Fruit fly (Drosophila melanogaster) whole organism, wandering third instar larva: ENCODE measurements around the gene tipE.

Source experiments
- Abd-B ChIP-seq: fragments of >200 bp; optimal IDR thresholded peaks from 2 replicates; lab custom pipeline; 2017; ENCODE audit warnings: missing biosample characterization, missing genetic modification characterization
- CG9705 ChIP-seq: fragments of 200-800 bp; sonication (Bioruptor generic); optimal IDR thresholded peaks from 2 replicates; lab custom pipeline; 2018; ENCODE audit warnings: missing biosample characterization, mild to moderate bottlenecking, missing genetic modification characterization
- CrebA ChIP-seq: fragments of 200-800 bp; sonication (Bioruptor generic); optimal IDR thresholded peaks from 2 replicates; lab custom pipeline; 2016; ENCODE audit warnings: missing biosample characterization, mild to moderate bottlenecking, missing genetic modification characterization, borderline replicate concordance
- Jra ChIP-seq: sonication (Bioruptor generic); optimal IDR thresholded peaks from 2 replicates; lab custom pipeline; 2016; ENCODE audit warnings: missing biosample characterization, missing genetic modification characterization
- OdsH ChIP-seq: fragments of 200-800 bp; sonication (Bioruptor generic); optimal IDR thresholded peaks from 2 replicates; lab custom pipeline; 2016; ENCODE audit warnings: missing biosample characterization, mild to moderate bottlenecking, missing genetic modification characterization
- Rel ChIP-seq, 2 experiments: fragments of 200-800 bp; sonication (Bioruptor generic) in 1 of 2; optimal IDR thresholded peaks; 2 replicates in 1 of 2; 3 replicates in 1 of 2; lab custom pipeline; 2016 to 2019; ENCODE audit warnings: mild to moderate bottlenecking in 2 of 2, missing biosample characterization in 2 of 2, missing genetic modification characterization in 2 of 2, moderate library complexity in 1 of 2
- Vsx2 ChIP-seq: fragments of 200-300, 225-300 bp; sonication (Bioruptor generic); optimal IDR thresholded peaks from 2 replicates; lab custom pipeline; 2018; ENCODE audit warnings: missing biosample characterization, missing genetic modification characterization; ENCODE audit not compliant: partially characterized antibody
- foxo ChIP-seq, 2 experiments: fragments of 200-800 bp; sonication (Bioruptor generic); optimal IDR thresholded peaks; 2 replicates in 1 of 2; 3 replicates in 1 of 2; lab custom pipeline; 2016 to 2017; ENCODE audit warnings: missing biosample characterization in 2 of 2, missing genetic modification characterization in 2 of 2
- sv ChIP-seq: fragments of 200-800 bp; sonication (Bioruptor generic); optimal IDR thresholded peaks from 3 replicates; lab custom pipeline; 2016; ENCODE audit warnings: missing biosample characterization, missing genetic modification characterization
- tai ChIP-seq: sonication (Bioruptor generic); optimal IDR thresholded peaks from 2 replicates; lab custom pipeline; 2016; ENCODE audit warnings: missing biosample characterization, missing genetic modification characterization

tipE gene

DNA sequence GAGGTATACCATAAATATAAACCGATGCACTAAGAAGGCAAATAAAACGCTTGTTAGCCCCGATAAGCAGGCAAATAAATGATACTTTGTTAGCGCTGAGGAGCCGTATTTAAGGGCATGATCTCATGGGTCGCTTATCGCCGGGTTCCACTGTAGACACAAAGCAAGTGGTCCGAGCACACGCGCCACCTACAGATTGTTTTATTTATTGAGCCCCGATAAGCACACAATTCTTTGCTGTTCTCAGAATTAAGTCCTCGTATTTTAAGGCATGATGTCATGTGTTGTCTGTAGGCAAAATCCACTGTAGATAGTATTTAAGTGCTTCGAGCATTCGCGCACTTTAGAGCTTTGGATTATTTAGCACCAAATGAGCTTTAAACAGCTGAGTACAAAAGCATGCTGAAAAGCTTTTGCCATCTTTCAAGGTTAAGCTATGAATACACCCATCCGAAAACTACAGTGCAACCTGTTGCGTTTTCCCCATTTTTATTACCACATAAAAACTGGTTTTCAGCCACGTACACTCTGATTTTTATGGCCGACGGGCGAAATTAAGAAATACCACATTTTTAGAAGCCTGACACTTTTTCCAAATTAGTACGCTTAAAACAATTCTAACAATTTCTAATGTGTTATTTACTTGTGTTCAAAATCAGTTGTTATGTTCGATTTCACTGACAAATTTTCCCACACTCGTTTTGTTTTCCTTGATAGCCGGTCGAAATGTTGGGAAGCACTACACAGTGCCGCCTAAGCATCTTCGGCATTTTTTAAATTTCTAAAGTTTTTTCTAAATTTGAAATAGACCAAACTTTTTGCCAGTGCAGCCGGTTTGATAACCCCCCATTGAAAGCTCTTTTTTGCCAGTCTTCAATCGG is 51.4 kb downstream of the tipE start, which contains the start of gene Sqor (continued):
- no peak for TF ChIP-seq CrebA
- TF ChIP-seq Vsx2 (GFP tag; lab: Kevin White, UChicago) = no peak
- peak; percentile 86 for TF ChIP-seq sv (GFP tag; lab: Kevin White, UChicago)

DNA sequence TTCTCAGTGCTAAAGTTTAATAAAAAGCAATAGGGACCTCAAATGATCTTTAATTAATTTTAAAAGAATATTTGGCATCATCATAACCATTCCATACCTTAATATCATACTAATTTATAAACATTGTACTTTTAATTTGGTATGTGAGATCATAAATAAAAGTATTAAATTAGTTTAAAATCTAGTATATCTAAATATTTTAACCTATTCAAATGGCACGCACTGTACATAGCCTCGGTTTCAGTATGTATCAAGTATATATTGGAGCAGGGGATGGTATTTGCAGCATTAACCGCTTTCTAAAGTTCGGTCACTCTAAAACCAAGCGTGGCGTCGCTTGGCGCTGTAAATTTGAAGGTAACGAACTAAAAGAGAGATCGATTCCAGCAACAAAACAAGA is 54.1 kb downstream of the tipE start, which contains the start of gene pav:
TSS of gene pav (plus strand) at position 307 of the 400 bp plus-strand sequence.
- no peak for TF ChIP-seq Abd-B (GFP tag; lab: Kevin White, UChicago)
- TF ChIP-seq foxo (GFP tag; optimal IDR thresholded peaks at IDR 0.05; lab: Kevin White, UChicago) = no peak
- TF ChIP-seq OdsH (GFP tag; lab: Kevin White, UChicago) = peak; percentile 1
- no peak for TF ChIP-seq tai (GFP tag; lab: Kevin White, UChicago)
- no peak for TF ChIP-seq CG9705 (GFP tag; lab: Kevin White, UChicago)
- no peak for TF ChIP-seq Rel (GFP tag; optimal IDR thresholded peaks at IDR 0.05; lab: Kevin White, UChicago)
- TF ChIP-seq Rel (tag; optimal IDR thresholded peaks at IDR 0.05; lab: Kevin White, UChicago) = no peak
- no peak for TF ChIP-seq Jra
- no peak for TF ChIP-seq CrebA
